In genomic region chr3L:12523941-12524340, dm6 we compare ENCODE assay signal across 1 fruit fly cellular context.
TF ChIP-seq lines count a peak whose summit lies in the region.

Gene ver (plus strand): TSS chr3L:12523987.
Gene Gcn5 (minus strand): TSS chr3L:12524014.

TF ChIP-seq in whole organism, embryonic, 481 proteins besides CTCF, POLR2A, EP300 and RAD21 (continued from another document and continues in another):
- TF ChIP-seq Nf-YA (GFP tag; IDR thresholded peaks at IDR 0.05; lab: Robert Waterston, UW) (peak; percentile 86), ems (GFP tag; optimal IDR thresholded peaks at IDR 0.05; lab: Kevin White, UChicago) (peak; percentile 90), Doc2 (GFP tag; IDR thresholded peaks at IDR 0.05; lab: Robert Waterston, UW) (peak; percentile 53; the same call in 1 of the 2 replicates), TFAM (GFP tag; optimal IDR thresholded peaks at IDR 0.05; lab: Kevin White, UChicago) (peak; percentile 53), Opbp (GFP tag; IDR thresholded peaks at IDR 0.05; lab: Robert Waterston, UW; ENCODE audit: partially characterized antibody) (no peak), mld (GFP tag; IDR thresholded peaks at IDR 0.05; lab: Robert Waterston, UW; ENCODE audit: partially characterized antibody) (no peak), Med (GFP tag; lab: Kevin White, UChicago) (peak; percentile 98), tio (GFP tag; optimal IDR thresholded peaks at IDR 0.05; lab: Kevin White, UChicago) (no peak), CG5180 (GFP tag; optimal IDR thresholded peaks at IDR 0.05; lab: Kevin White, UChicago) (peak; percentile 74), nau (GFP tag; optimal IDR thresholded peaks at IDR 0.05; lab: Kevin White, UChicago) (no peak), CG17359 (tag; optimal IDR thresholded peaks at IDR 0.05; lab: Kevin White, UChicago) (peak; percentile 94), Bdp1 (GFP tag; optimal IDR thresholded peaks at IDR 0.05; lab: Kevin White, UChicago) (peak; percentile 78), CG10979 (tag; optimal IDR thresholded peaks at IDR 0.05; lab: Kevin White, UChicago) (peak; percentile 87), ftz-f1 (GFP tag; optimal IDR thresholded peaks at IDR 0.05; lab: Kevin White, UChicago) (peak; percentile 32), nmo (GFP tag; optimal IDR thresholded peaks at IDR 0.05; lab: Kevin White, UChicago) (peak; percentile 94), Scr (GFP tag; IDR thresholded peaks at IDR 0.05; lab: Robert Waterston, UW; ENCODE audit: partially characterized antibody) (no peak), Eip74EF (GFP tag; optimal IDR thresholded peaks at IDR 0.05; lab: Kevin White, UChicago) (peak in 1 of 2 experiments; percentile 81), Atf3 (GFP tag; optimal IDR thresholded peaks at IDR 0.05; lab: Kevin White, UChicago) (peak; percentile 65), gt (GFP tag; IDR thresholded peaks at IDR 0.05; lab: Robert Waterston, UW) (peak; percentile 77), CG6813 (GFP tag; optimal IDR thresholded peaks at IDR 0.05; lab: Kevin White, UChicago) (peak; percentile 83), CG32532 (GFP tag; IDR thresholded peaks at IDR 0.05; lab: Robert Waterston, UW) (peak; percentile 95), CG15479 (GFP tag; optimal IDR thresholded peaks at IDR 0.05; lab: Kevin White, UChicago) (peak; percentile 56), CG9215 (GFP tag; IDR thresholded peaks at IDR 0.05; lab: Robert Waterston, UW) (peak; percentile 85), ato (GFP tag; IDR thresholded peaks at IDR 0.05; lab: Robert Waterston, UW; ENCODE audit: partially characterized antibody) (no peak), Sry-β (GFP tag; optimal IDR thresholded peaks at IDR 0.05; lab: Kevin White, UChicago) (peak; percentile 36), CG16813 (GFP tag; IDR thresholded peaks at IDR 0.05; lab: Robert Waterston, UW; ENCODE audit: partially characterized antibody) (no peak), Aef1 (GFP tag; IDR thresholded peaks at IDR 0.05; lab: Robert Waterston, UW) (peak; percentile 94), CG9609 (GFP tag; optimal IDR thresholded peaks at IDR 0.05; lab: Kevin White, UChicago) (peak; percentile 80), bab2 (GFP tag; optimal IDR thresholded peaks at IDR 0.05; lab: Kevin White, UChicago) (peak; percentile 90), phol (tag; optimal IDR thresholded peaks at IDR 0.05; lab: Kevin White, UChicago) (peak; percentile 92), slp2 (GFP tag; optimal IDR thresholded peaks at IDR 0.05; lab: Kevin White, UChicago) (peak; percentile 66), CG2889 (GFP tag; IDR thresholded peaks at IDR 0.05; lab: Robert Waterston, UW) (peak; percentile 90), Ptx1 (GFP tag; IDR thresholded peaks at IDR 0.05; lab: Robert Waterston, UW) (peak; percentile 95), lola (GFP tag; optimal IDR thresholded peaks at IDR 0.05; lab: Kevin White, UChicago) (peak in 1 of 3 experiments; percentile 86), sima (GFP tag; optimal IDR thresholded peaks at IDR 0.05; lab: Kevin White, UChicago) (no peak), BtbVII (GFP tag; optimal IDR thresholded peaks at IDR 0.05; lab: Kevin White, UChicago) (peak; percentile 90), CG7987 (GFP tag; optimal IDR thresholded peaks at IDR 0.05; lab: Kevin White, UChicago) (peak; percentile 81), CG14667 (GFP tag; IDR thresholded peaks at IDR 0.05; lab: Robert Waterston, UW) (peak; percentile 88), CG13894 (tag; optimal IDR thresholded peaks at IDR 0.05; lab: Kevin White, UChicago) (peak; percentile 91), CG4360 (GFP tag; IDR thresholded peaks at IDR 0.05; lab: Robert Waterston, UW) (peak; percentile 63), Poxn (GFP tag; IDR thresholded peaks at IDR 0.05; lab: Robert Waterston, UW) (peak; percentile 78; the same call in 1 of the 2 replicates), abd-A (tag; optimal IDR thresholded peaks at IDR 0.05; lab: Kevin White, UChicago) (no peak), CG1024 (GFP tag; IDR thresholded peaks at IDR 0.05; lab: Robert Waterston, UW) (peak; percentile 90), CG8924 (tag; optimal IDR thresholded peaks at IDR 0.05; lab: Kevin White, UChicago) (peak; percentile 92), grau (tag; optimal IDR thresholded peaks at IDR 0.05; lab: Kevin White, UChicago) (peak; percentile 89), CG13296 (GFP tag; optimal IDR thresholded peaks at IDR 0.05; lab: Kevin White, UChicago) (peak; percentile 92), CG31224 (GFP tag; IDR thresholded peaks at IDR 0.05; lab: Robert Waterston, UW) (peak; percentile 86), wdn (GFP tag; IDR thresholded peaks at IDR 0.05; lab: Robert Waterston, UW) (peak; percentile 82), dan (GFP tag; IDR thresholded peaks at IDR 0.05; lab: Robert Waterston, UW) (peak; percentile 66), CG2202 (tag; optimal IDR thresholded peaks at IDR 0.05; lab: Kevin White, UChicago) (peak; percentile 87), Meics (GFP tag; optimal IDR thresholded peaks at IDR 0.05; lab: Kevin White, UChicago) (peak; percentile 93), CG2120 (GFP tag; optimal IDR thresholded peaks at IDR 0.05; lab: Kevin White, UChicago) (peak; percentile 96), fu2 (GFP tag; optimal IDR thresholded peaks at IDR 0.05; lab: Kevin White, UChicago) (peak; percentile 77), aop (GFP tag; IDR thresholded peaks at IDR 0.05; lab: Robert Waterston, UW) (0 out of 2 replicates have a peak, but pooled peaks have one; percentile 52), org-1 (GFP tag; optimal IDR thresholded peaks at IDR 0.05; lab: Kevin White, UChicago) (peak; percentile 85), Nf-YC (tag; optimal IDR thresholded peaks at IDR 0.05; lab: Kevin White, UChicago) (peak; percentile 75), Dbx (GFP tag; IDR thresholded peaks at IDR 0.05; lab: Robert Waterston, UW) (peak; percentile 94), CG9932 (GFP tag; IDR thresholded peaks at IDR 0.05; lab: Robert Waterston, UW) (peak; percentile 95), CG8281 (tag; optimal IDR thresholded peaks at IDR 0.05; lab: Kevin White, UChicago) (peak; percentile 74), mirr (GFP tag; optimal IDR thresholded peaks at IDR 0.05; lab: Kevin White, UChicago) (peak; percentile 77), CG14710 (tag; optimal IDR thresholded peaks at IDR 0.05; lab: Kevin White, UChicago) (peak; percentile 91), zf30C (GFP tag; optimal IDR thresholded peaks at IDR 0.05; lab: Kevin White, UChicago) (peak; percentile 50), Sry-δ (GFP tag; optimal IDR thresholded peaks at IDR 0.05; lab: Kevin White, UChicago) (peak; percentile 41), chn (GFP tag; optimal IDR thresholded peaks at IDR 0.05; lab: Kevin White, UChicago) (peak; percentile 90), kay (GFP tag; optimal IDR thresholded peaks at IDR 0.05; lab: Kevin White, UChicago) (peak; percentile 62), CG11247 (GFP tag; IDR thresholded peaks at IDR 0.05; lab: Robert Waterston, UW) (peak; percentile 95), CG8388 (GFP tag; optimal IDR thresholded peaks at IDR 0.05; lab: Kevin White, UChicago) (peak; percentile 79), knrl (GFP tag; IDR thresholded peaks at IDR 0.05; lab: Robert Waterston, UW; ENCODE audit: partially characterized antibody) (no peak), corto (GFP tag; optimal IDR thresholded peaks at IDR 0.05; lab: Kevin White, UChicago) (peak; percentile 89), peb (GFP tag; IDR thresholded peaks at IDR 0.05; lab: Robert Waterston, UW) (peak; percentile 79), CG4328 (GFP tag; optimal IDR thresholded peaks at IDR 0.05; lab: Kevin White, UChicago) (peak; percentile 74), CG10274 (GFP tag; optimal IDR thresholded peaks at IDR 0.05; lab: Kevin White, UChicago) (peak; percentile 75), CG4854 (GFP tag; optimal IDR thresholded peaks at IDR 0.05; lab: Kevin White, UChicago) (peak; percentile 80), Rfx (GFP tag; IDR thresholded peaks at IDR 0.05; lab: Robert Waterston, UW) (peak; percentile 95), Atf-2 (GFP tag; optimal IDR thresholded peaks at IDR 0.05; lab: Kevin White, UChicago) (peak; percentile 54), Bteb2 (GFP tag; optimal IDR thresholded peaks at IDR 0.05; lab: Kevin White, UChicago) (peak; percentile 85), unpg (GFP tag; optimal IDR thresholded peaks at IDR 0.05; lab: Kevin White, UChicago) (peak; percentile 90), CG12071 (GFP tag; optimal IDR thresholded peaks at IDR 0.05; lab: Kevin White, UChicago) (peak; percentile 80), schlank (tag; optimal IDR thresholded peaks at IDR 0.05; lab: Kevin White, UChicago) (peak; percentile 73), CG32772 (GFP tag; IDR thresholded peaks at IDR 0.05; lab: Robert Waterston, UW) (peak; percentile 93), sim (GFP tag; IDR thresholded peaks at IDR 0.05; lab: Robert Waterston, UW) (peak; percentile 76), dimm (GFP tag; IDR thresholded peaks at IDR 0.05; lab: Robert Waterston, UW) (peak; percentile 79), CG7786 (GFP tag; optimal IDR thresholded peaks at IDR 0.05; lab: Kevin White, UChicago) (peak; percentile 80), Mrtf (GFP tag; IDR thresholded peaks at IDR 0.05; lab: Robert Waterston, UW) (peak; percentile 88), CG11504 (tag; optimal IDR thresholded peaks at IDR 0.05; lab: Kevin White, UChicago) (peak; percentile 92), odd (GFP tag; optimal IDR thresholded peaks at IDR 0.05; lab: Kevin White, UChicago) (peak; percentile 82), pzg (GFP tag; optimal IDR thresholded peaks at IDR 0.05; lab: Kevin White, UChicago) (peak; percentile 52), Dip2 (GFP tag; IDR thresholded peaks at IDR 0.05; lab: Robert Waterston, UW) (peak; percentile 21; the same call in 1 of the 2 replicates), caup (GFP tag; optimal IDR thresholded peaks at IDR 0.05; lab: Kevin White, UChicago; ENCODE audit: severe bottlenecking) (peak; percentile 92), CG18011 (GFP tag; optimal IDR thresholded peaks at IDR 0.05; lab: Kevin White, UChicago) (peak; percentile 85), CG31388 (GFP tag; optimal IDR thresholded peaks at IDR 0.05; lab: Kevin White, UChicago) (peak; percentile 80), fd102C (GFP tag; optimal IDR thresholded peaks at IDR 0.05; lab: Kevin White, UChicago) (no peak), pb (GFP tag; optimal IDR thresholded peaks at IDR 0.05; lab: Kevin White, UChicago) (peak; percentile 30), CG17361 (GFP tag; IDR thresholded peaks at IDR 0.05; lab: Robert Waterston, UW) (peak; percentile 95), BEAF-32 (GFP tag; optimal IDR thresholded peaks at IDR 0.05; lab: Kevin White, UChicago) (peak; percentile 39), ci (GFP tag; IDR thresholded peaks at IDR 0.05; lab: Robert Waterston, UW) (peak; percentile 96), CG11560 (tag; IDR thresholded peaks at IDR 0.05; lab: Robert Waterston, UW) (peak; percentile 78; the same call in 2 of the 3 replicates), CG34224 (GFP tag; IDR thresholded peaks at IDR 0.05; lab: Robert Waterston, UW; ENCODE audit: partially characterized antibody) (peak; percentile 24; the same call in 1 of the 3 replicates), Dp (GFP tag; optimal IDR thresholded peaks at IDR 0.05; lab: Kevin White, UChicago) (peak; percentile 58), Doc3 (GFP tag; IDR thresholded peaks at IDR 0.05; lab: Robert Waterston, UW; ENCODE audit: partially characterized antibody) (no peak), CG10366 (GFP tag; IDR thresholded peaks at IDR 0.05; lab: Robert Waterston, UW) (peak; percentile 95), ash1 (GFP tag; optimal IDR thresholded peaks at IDR 0.05; lab: Kevin White, UChicago) (no peak), amos (GFP tag; IDR thresholded peaks at IDR 0.05; lab: Robert Waterston, UW; ENCODE audit: partially characterized antibody) (0 out of 2 replicates have a peak, but pooled peaks have one; percentile 25), Hr39 (optimal IDR thresholded peaks at IDR 0.05; lab: Kevin White, UChicago) (no peak), ranshi (GFP tag; IDR thresholded peaks at IDR 0.05; lab: Robert Waterston, UW) (peak; percentile 92), ken (GFP tag; IDR thresholded peaks at IDR 0.05; lab: Robert Waterston, UW) (peak; percentile 94), CG8944 (GFP tag; optimal IDR thresholded peaks at IDR 0.05; lab: Kevin White, UChicago) (peak; percentile 79), Mes4 (GFP tag; optimal IDR thresholded peaks at IDR 0.05; lab: Kevin White, UChicago) (peak; percentile 54), slbo (GFP tag; IDR thresholded peaks at IDR 0.05; lab: Robert Waterston, UW) (peak; percentile 95), CG3995 (GFP tag; optimal IDR thresholded peaks at IDR 0.05; lab: Kevin White, UChicago) (peak; percentile 66), CG4820 (GFP tag; optimal IDR thresholded peaks at IDR 0.05; lab: Kevin White, UChicago) (peak; percentile 86), Antp (GFP tag; optimal IDR thresholded peaks at IDR 0.05; lab: Kevin White, UChicago) (peak; percentile 79), CG15011 (GFP tag; optimal IDR thresholded peaks at IDR 0.05; lab: Kevin White, UChicago) (peak; percentile 74), HLH3B (GFP tag; IDR thresholded peaks at IDR 0.05; lab: Robert Waterston, UW) (peak; percentile 92), Pdp1 (GFP tag; optimal IDR thresholded peaks at IDR 0.05; lab: Kevin White, UChicago) (peak; percentile 85 to 86), sob (GFP tag; IDR thresholded peaks at IDR 0.05; lab: Robert Waterston, UW) (peak; percentile 94), Hmx (GFP tag; optimal IDR thresholded peaks at IDR 0.05; lab: Kevin White, UChicago) (peak; percentile 89), CG9817 (tag; optimal IDR thresholded peaks at IDR 0.05; lab: Kevin White, UChicago) (peak; percentile 88), Blimp-1 (GFP tag; optimal IDR thresholded peaks at IDR 0.05; lab: Kevin White, UChicago) (peak; percentile 89), Xrp1 (GFP tag; IDR thresholded peaks at IDR 0.05; lab: Robert Waterston, UW) (peak; percentile 95), Fer1 (GFP tag; optimal IDR thresholded peaks at IDR 0.05; lab: Kevin White, UChicago) (peak; percentile 89), wek (GFP tag; optimal IDR thresholded peaks at IDR 0.05; lab: Kevin White, UChicago) (peak; percentile 52), CG2678 (tag; optimal IDR thresholded peaks at IDR 0.05; lab: Kevin White, UChicago) (peak; percentile 95), NK7.1 (GFP tag; optimal IDR thresholded peaks at IDR 0.05; lab: Kevin White, UChicago) (peak; percentile 73), usp (GFP tag; optimal IDR thresholded peaks at IDR 0.05; lab: Kevin White, UChicago) (no peak), MTF-1 (GFP tag; optimal IDR thresholded peaks at IDR 0.05; lab: Kevin White, UChicago; ENCODE audit: borderline replicate concordance) (peak; percentile 71), CG12391 (tag; optimal IDR thresholded peaks at IDR 0.05; lab: Kevin White, UChicago) (peak; percentile 95), Ada2b (GFP tag; IDR thresholded peaks at IDR 0.05; lab: Robert Waterston, UW) (peak; percentile 92), CG17385 (GFP tag; optimal IDR thresholded peaks at IDR 0.05; lab: Kevin White, UChicago) (peak; percentile 88)
